Worm (Caenorhabditis elegans): ENCODE results near the gene spe-49.
A peak's percentile ranks its signal among the peaks of the same experiment; 100 is the strongest.

spe-49 gene

ce11 chrV:6276205-6276604, 5.0 kb upstream of the spe-49 start, which contains the start of gene F31F7.1:
F31F7.1 (plus strand) TSS chrV:6276439.
- TF ChIP-seq lsy-27 (tag; optimal IDR thresholded peaks at IDR 0.05; ENCODE audit: borderline replicate concordance, insufficient read depth) (no peak), madf-10 (tag; optimal IDR thresholded peaks at IDR 0.05) (peak; percentile 49), lin-54 (GFP tag; optimal IDR thresholded peaks at IDR 0.05) (no peak), F23B12.7 (tag; optimal IDR thresholded peaks at IDR 0.05; ENCODE audit: insufficient read depth) (no peak), nhr-90 (tag; optimal IDR thresholded peaks at IDR 0.05) (no peak), dox-1 (GFP tag; IDR thresholded peaks at IDR 0.05) (peak; percentile 56), tlf-1 (GFP tag; optimal IDR thresholded peaks at IDR 0.05) (peak; percentile 5), lin-26 (GFP tag; IDR thresholded peaks at IDR 0.05) (no peak), attf-3 (GFP tag; conservative IDR thresholded peaks at IDR 0.05) (no peak), ztf-18 (tag; optimal IDR thresholded peaks at IDR 0.05) (peak; percentile 18), cebp-1 (GFP tag; IDR thresholded peaks at IDR 0.05) (no peak), cebp-1 (tag; optimal IDR thresholded peaks at IDR 0.05) (peak; percentile 17), lin-40 (tag; optimal IDR thresholded peaks at IDR 0.05) (peak; percentile 30), egl-18 (GFP tag; IDR thresholded peaks at IDR 0.05) (no peak), egl-44 (GFP tag; IDR thresholded peaks at IDR 0.05) (0 out of 2 replicates have a peak, but pooled peaks have one; percentile 40), sptf-2 (GFP tag; optimal IDR thresholded peaks at IDR 0.05) (no peak), F57A8.1 (GFP tag; optimal IDR thresholded peaks at IDR 0.05) (no peak), ZK185.1 (tag; optimal IDR thresholded peaks at IDR 0.05; ENCODE audit: poor library complexity, severe bottlenecking) (peak; percentile 36), B0336.3 (GFP tag; IDR thresholded peaks at IDR 0.05) (no peak), F49E8.2 (tag; optimal IDR thresholded peaks at IDR 0.05; ENCODE audit: insufficient read depth) (no peak), nhr-80 (tag; optimal IDR thresholded peaks at IDR 0.05) (peak; percentile 98), gei-17 (GFP tag; optimal IDR thresholded peaks at IDR 0.05) (no peak), C06A6.2 (GFP tag; conservative IDR thresholded peaks at IDR 0.05) (no peak), ets-4 (GFP tag; optimal IDR thresholded peaks at IDR 0.05) (peak; percentile 17), ceh-27 (GFP tag; optimal IDR thresholded peaks at IDR 0.05) (no peak), pbrm-1 (GFP tag; IDR thresholded peaks at IDR 0.05) (0 out of 2 replicates have a peak, but pooled peaks have one; percentile 6), ceh-58 (GFP tag; IDR thresholded peaks at IDR 0.05) (no peak), Y67H2A.10 (GFP tag; conservative IDR thresholded peaks at IDR 0.05) (no peak), zim-3 (tag; optimal IDR thresholded peaks at IDR 0.05) (no peak), T26A5.8 (tag; optimal IDR thresholded peaks at IDR 0.05) (no peak), tbp1 (GFP tag; optimal IDR thresholded peaks at IDR 0.05) (peak; percentile 49), ztf-22 (GFP tag; optimal IDR thresholded peaks at IDR 0.05) (peak; percentile 76), ceh-79 (tag; optimal IDR thresholded peaks at IDR 0.05) (no peak), ccch-3 (GFP tag; optimal IDR thresholded peaks at IDR 0.05) (no peak), nhr-27 (tag; optimal IDR thresholded peaks at IDR 0.05) (no peak), atf-7 (tag; optimal IDR thresholded peaks at IDR 0.05) (peak; percentile 46), nfyb-1 (GFP tag; IDR thresholded peaks at IDR 0.05) (no peak), unc-62 (GFP tag; optimal IDR thresholded peaks at IDR 0.05) (no peak), efl-1 (GFP tag; optimal IDR thresholded peaks at IDR 0.05) (no peak), ztf-3 (GFP tag; optimal IDR thresholded peaks at IDR 0.05) (no peak), him-1 (tag; optimal IDR thresholded peaks at IDR 0.05) (no peak), sdz-38 (tag; optimal IDR thresholded peaks at IDR 0.05) (no peak), F52B5.7 (tag; optimal IDR thresholded peaks at IDR 0.05) (no peak), aptf-2 (GFP tag; conservative IDR thresholded peaks at IDR 0.05) (no peak), rec-8 (tag; optimal IDR thresholded peaks at IDR 0.05) (no peak), rpc-1 (optimal IDR thresholded peaks at IDR 0.05) (no peak), rpc-1 (tag; optimal IDR thresholded peaks at IDR 0.05) (no peak), let-607 (tag; optimal IDR thresholded peaks at IDR 0.05) (peak in 1 of 2 experiments; percentile 20), ztf-26 (tag; optimal IDR thresholded peaks at IDR 0.05) (peak; percentile 19)

Data from whole organism, young adult.